Worm (Caenorhabditis elegans): ENCODE results near the gene E02H4.4.

- TF ChIP-seq pag-3 (tag; optimal IDR thresholded peaks at IDR 0.05; ENCODE audit: borderline replicate concordance) (no peak), ceh-24 (tag; optimal IDR thresholded peaks at IDR 0.05) (no peak), tbx-2 (tag; optimal IDR thresholded peaks at IDR 0.05) (no peak), ceh-2 (tag; optimal IDR thresholded peaks at IDR 0.05) (no peak), ceh-34 (tag; optimal IDR thresholded peaks at IDR 0.05) (no peak), ceh-31 (tag; optimal IDR thresholded peaks at IDR 0.05) (no peak), nhr-11 (tag; optimal IDR thresholded peaks at IDR 0.05) (no peak), sox-4 (tag; optimal IDR thresholded peaks at IDR 0.05) (no peak)
Measured at ce11 chrX:14309656-14310055, 51.9 kb downstream of the E02H4.4 start.

Measured in whole organism, late embryonic.